Worm (Caenorhabditis elegans) whole organism, midembryonic: ENCODE measurements around the gene tkt-1.

ENCODE experiments used
- cog-1 ChIP-seq: sonication (generic microtip); optimal IDR thresholded peaks from 2 replicates; lab custom pipeline; 2016; ENCODE audit warnings: missing genetic modification characterization, missing compliant biosample characterization
- flt-1 ChIP-seq: fragments of 200-800 bp; sonication (Bioruptor generic); IDR thresholded peaks from 2 replicates; pipeline ENCODE4 v1.3.6; 2022; ENCODE audit warnings: missing genetic modification characterization, missing compliant biosample characterization
- klf-2 ChIP-seq: fragments of 200-800 bp; sonication (Bioruptor generic); conservative IDR thresholded peaks from 2 replicates; pipeline ENCODE4 v1.3.6; 2022; ENCODE audit warnings: missing genetic modification reagents, missing genetic modification characterization, missing compliant biosample characterization
- med-1 ChIP-seq: sonication (generic microtip); optimal IDR thresholded peaks from 2 replicates; lab custom pipeline; 2017; ENCODE audit warnings: missing genetic modification characterization, mild to moderate bottlenecking, missing compliant biosample characterization, antibody characterized with exemption, missing genetic modification reagents; ENCODE audit not compliant: insufficient read depth
- ztf-29 ChIP-seq: fragments of 200-800 bp; sonication (Bioruptor generic); IDR thresholded peaks from 2 replicates; pipeline ENCODE4 v1.3.6; 2022; ENCODE audit warnings: missing genetic modification reagents, missing genetic modification characterization, missing compliant biosample characterization

- TF ChIP-seq med-1 (GFP tag; lab: Kevin White, UChicago) (no peak), ztf-29 (0 out of 2 replicates have a peak, but pooled peaks have one; percentile 44), flt-1 (no peak), klf-2 (no peak), cog-1 (peak; percentile 58)
Observed at ce11 chrIV:10222122-10222589, 21.3 kb upstream of the tkt-1 start, which contains the start of gene C24F3.2.
